Worm (Caenorhabditis elegans): Measurements from ENCODE around the gene Y11D7A.5.

ce11 chrIV:9239151-9239550 is 6.2 kb downstream of the Y11D7A.5 start:
- no peak for TF ChIP-seq nhr-12 (tag; optimal IDR thresholded peaks at IDR 0.05)
- no peak for TF ChIP-seq mdl-1 (tag; optimal IDR thresholded peaks at IDR 0.05)
- TF ChIP-seq ztf-11 (tag; optimal IDR thresholded peaks at IDR 0.05) = no peak
- no peak for TF ChIP-seq R02D3.7 (tag; optimal IDR thresholded peaks at IDR 0.05)
- no peak for TF ChIP-seq unc-39 (tag; optimal IDR thresholded peaks at IDR 0.05)
- no peak for TF ChIP-seq lin-39 (tag; optimal IDR thresholded peaks at IDR 0.05)
- TF ChIP-seq egl-27 (tag; optimal IDR thresholded peaks at IDR 0.05) = no peak
